Worm (Caenorhabditis elegans) whole organism, L2 larva: ENCODE results near the gene D2096.9.

Experiments
- C34F6.9 ChIP-seq: fragments of 150-350 bp; optimal IDR thresholded peaks from 2 replicates; lab custom pipeline; 2014; ENCODE audit warnings: missing biosample characterization, missing genetic modification characterization
- R02D3.7 ChIP-seq: fragments of 150-350 bp; optimal IDR thresholded peaks from 2 replicates; lab custom pipeline; 2014; ENCODE audit warnings: missing biosample characterization, missing genetic modification characterization
- Y55F3AM.14 ChIP-seq: fragments of 200-800 bp; sonication (Bioruptor generic); optimal IDR thresholded peaks from 2 replicates; lab custom pipeline; 2018; ENCODE audit warnings: mild to moderate bottlenecking, missing genetic modification characterization, missing compliant biosample characterization
- ZK546.5 ChIP-seq: sonication (generic microtip); optimal IDR thresholded peaks from 2 replicates; lab custom pipeline; 2017; ENCODE audit warnings: missing biosample characterization, missing genetic modification characterization
- alr-1 ChIP-seq: fragments of 150-350 bp; optimal IDR thresholded peaks from 2 replicates; lab custom pipeline; 2014; ENCODE audit warnings: missing biosample characterization, missing genetic modification characterization
- ama-1 ChIP-seq: fragments of 150-350 bp; optimal IDR thresholded peaks from 2 replicates; lab custom pipeline; 2018; ENCODE audit warnings: inconsistent platforms
- ceh-82 ChIP-seq: fragments of 150-350 bp; optimal IDR thresholded peaks from 2 replicates; lab custom pipeline; 2014; ENCODE audit warnings: missing biosample characterization, missing genetic modification characterization
- dmd-4 ChIP-seq: sonication (generic microtip); optimal IDR thresholded peaks from 2 replicates; lab custom pipeline; 2017; ENCODE audit warnings: missing biosample characterization, missing genetic modification characterization
- egl-27 ChIP-seq: sonication (generic microtip); optimal IDR thresholded peaks from 3 replicates; lab custom pipeline; 2017; ENCODE audit warnings: missing biosample characterization, missing genetic modification reagents, missing genetic modification characterization
- elt-3 ChIP-seq: sonication (generic microtip); optimal IDR thresholded peaks from 2 replicates; lab custom pipeline; 2017; ENCODE audit warnings: missing biosample characterization, missing genetic modification characterization
- gmeb-1 ChIP-seq: fragments of 150-350 bp; optimal IDR thresholded peaks from 2 replicates; lab custom pipeline; 2014; ENCODE audit warnings: missing biosample characterization, missing genetic modification characterization
- lin-11 ChIP-seq: fragments of 150-350 bp; sonication (generic microtip); optimal IDR thresholded peaks from 2 replicates; lab custom pipeline; 2014; ENCODE audit warnings: missing biosample characterization, missing genetic modification characterization, inconsistent platforms, mixed read lengths
- lin-13 ChIP-seq: fragments of 150-350 bp; optimal IDR thresholded peaks from 2 replicates; lab custom pipeline; 2014; ENCODE audit warnings: missing biosample characterization, missing genetic modification reagents, missing genetic modification characterization
- lin-39 ChIP-seq: fragments of 150-350 bp; optimal IDR thresholded peaks from 2 replicates; lab custom pipeline; 2014; ENCODE audit warnings: missing biosample characterization, missing genetic modification reagents, missing genetic modification characterization
- mbf-1 ChIP-seq: sonication (generic microtip); optimal IDR thresholded peaks from 2 replicates; lab custom pipeline; 2017; ENCODE audit warnings: missing biosample characterization, missing genetic modification characterization
- mdl-1 ChIP-seq, 2 experiments: fragments of 150-350 bp in 1 of 2; sonication (generic microtip) in 1 of 2; optimal IDR thresholded peaks; 2 replicates each; lab custom pipeline; 2017; ENCODE audit warnings: missing biosample characterization in 2 of 2, missing genetic modification characterization in 2 of 2
- nhr-10 ChIP-seq: sonication (generic microtip); optimal IDR thresholded peaks from 2 replicates; lab custom pipeline; 2017; ENCODE audit warnings: missing biosample characterization, missing genetic modification characterization
- nhr-11 ChIP-seq: fragments of 150-350 bp; optimal IDR thresholded peaks from 2 replicates; lab custom pipeline; 2014; ENCODE audit warnings: missing biosample characterization, missing genetic modification characterization
- nhr-21 ChIP-seq: fragments of 150-350 bp; optimal IDR thresholded peaks from 2 replicates; lab custom pipeline; 2014; ENCODE audit warnings: missing biosample characterization, missing genetic modification characterization
- nhr-23 ChIP-seq: fragments of 150-350 bp; optimal IDR thresholded peaks from 2 replicates; lab custom pipeline; 2014; ENCODE audit warnings: missing biosample characterization, missing genetic modification reagents, missing genetic modification characterization
- nhr-25 ChIP-seq: fragments of 150-350 bp; sonication (generic microtip); optimal IDR thresholded peaks from 3 replicates; lab custom pipeline; 2014; ENCODE audit warnings: missing biosample characterization, missing genetic modification characterization
- nhr-6 ChIP-seq: fragments of 150-350 bp; optimal IDR thresholded peaks from 2 replicates; lab custom pipeline; 2014; ENCODE audit warnings: missing biosample characterization, missing genetic modification characterization
- nhr-77 ChIP-seq: fragments of 150-350 bp; optimal IDR thresholded peaks from 2 replicates; lab custom pipeline; 2014; ENCODE audit warnings: missing biosample characterization, missing genetic modification characterization
- skn-1 ChIP-seq: sonication (generic microtip); optimal IDR thresholded peaks from 2 replicates; lab custom pipeline; 2017; ENCODE audit warnings: missing biosample characterization, missing genetic modification characterization
- snpc-4 ChIP-seq: fragments of 150-350 bp; optimal IDR thresholded peaks from 2 replicates; lab custom pipeline; 2014; ENCODE audit warnings: missing biosample characterization, missing genetic modification characterization
- unc-62 ChIP-seq: fragments of 150-350 bp; optimal IDR thresholded peaks from 2 replicates; lab custom pipeline; 2014; ENCODE audit warnings: missing biosample characterization, missing genetic modification reagents, missing genetic modification characterization
- ztf-1 ChIP-seq: fragments of 200-800 bp; sonication (Bioruptor generic); conservative IDR thresholded peaks from 2 replicates; pipeline ENCODE4 v1.3.6; 2022; ENCODE audit warnings: missing genetic modification characterization, missing compliant biosample characterization
- ztf-11 ChIP-seq: sonication (generic microtip); optimal IDR thresholded peaks from 2 replicates; lab custom pipeline; 2017; ENCODE audit warnings: missing biosample characterization, missing genetic modification characterization
- ztf-4 ChIP-seq: fragments of 150-350 bp; optimal IDR thresholded peaks from 2 replicates; lab custom pipeline; 2014; ENCODE audit warnings: missing biosample characterization, missing genetic modification characterization

Gene D2096.9

ce11 chrIV:8333954-8333987, 48.8 kb downstream of the D2096.9 start, which contains the start of gene his-31:
Gene his-31, minus strand, starts transcription at chrIV:8333983.
- TF ChIP-seq dmd-4 (tag; lab: Kevin White, UChicago) (no peak), C34F6.9 (tag; lab: Kevin White, UChicago) (no peak), ztf-1 (GFP tag; lab: Robert Waterston, UW) (no peak), mbf-1 (tag; lab: Kevin White, UChicago) (no peak), lin-13 (no peak), ztf-11 (tag; lab: Kevin White, UChicago) (no peak)

- TF ChIP-seq lin-11 (tag; lab: Kevin White, UChicago) = no peak
- TF ChIP-seq elt-3 (tag; lab: Kevin White, UChicago) = no peak
- TF ChIP-seq R02D3.7 = no peak
- TF ChIP-seq nhr-25 (tag; lab: Kevin White, UChicago) = no peak
- TF ChIP-seq lin-13 = no peak
- TF ChIP-seq skn-1 (tag; lab: Kevin White, UChicago) = no peak
- no peak for TF ChIP-seq mbf-1 (tag; lab: Kevin White, UChicago)
- no peak for TF ChIP-seq nhr-23 (tag; lab: Kevin White, UChicago)
- TF ChIP-seq lin-39 = no peak
- no peak for TF ChIP-seq gmeb-1 (tag; lab: Kevin White, UChicago)
- TF ChIP-seq nhr-10 = no peak
- no peak for TF ChIP-seq ztf-1 (GFP tag; lab: Robert Waterston, UW)
- TF ChIP-seq egl-27 = no peak
- no peak for TF ChIP-seq ZK546.5 (tag; lab: Kevin White, UChicago)
- TF ChIP-seq nhr-11 (tag; lab: Kevin White, UChicago) = no peak
- no peak for TF ChIP-seq snpc-4
- TF ChIP-seq ceh-82 (tag; lab: Kevin White, UChicago) = no peak
- no peak for TF ChIP-seq nhr-6
These were observed 49.0 kb downstream of the D2096.9 start for ce11 chrIV:8333554-8333953.

ce11 chrIV:8333034-8333433, 49.6 kb downstream of the D2096.9 start:
- TF ChIP-seq ama-1 (no peak), Y55F3AM.14 (GFP tag; lab: Kevin White, UChicago) (no peak), ztf-4 (tag; lab: Kevin White, UChicago) (no peak), lin-11 (tag; lab: Kevin White, UChicago) (no peak), unc-62 (no peak), mdl-1 (tag; optimal IDR thresholded peaks at IDR 0.05; lab: Kevin White, UChicago) (no peak), snpc-4 (no peak)

- TF ChIP-seq unc-62 = no peak
- no peak for TF ChIP-seq lin-13
- TF ChIP-seq nhr-21 = no peak
- no peak for TF ChIP-seq ztf-11 (tag; lab: Kevin White, UChicago)
- no peak for TF ChIP-seq alr-1 (tag; lab: Kevin White, UChicago)
- TF ChIP-seq nhr-77 (tag; lab: Kevin White, UChicago) = no peak
- TF ChIP-seq, all 48 proteins: peak for 0
These were observed 50.1 kb downstream of the D2096.9 start, which contains the start of gene lys-10 for ce11 chrIV:8332526-8332925. Gene lys-10, plus strand, starts transcription at chrIV:8332826.
